Worm (Caenorhabditis elegans): ENCODE data around the gene Y69H2.1.

Y69H2.1 gene

ce11 chrV:18626764-18627163 lies 4.4 kb upstream of the Y69H2.1 start, which contains the start of gene Y69H2.15:
Gene Y69H2.15 (minus strand): TSS chrV:18626864.
- TF ChIP-seq nhr-90 (tag; optimal IDR thresholded peaks at IDR 0.05; ENCODE audit: poor library complexity) (no peak), hlh-4 (tag; optimal IDR thresholded peaks at IDR 0.05) (no peak), vab-15 (tag; optimal IDR thresholded peaks at IDR 0.05) (no peak), nhr-85 (tag) (no peak), lin-35 (GFP tag; optimal IDR thresholded peaks at IDR 0.05) (no peak), nhr-76 (tag; optimal IDR thresholded peaks at IDR 0.05) (no peak), skn-1 (tag; optimal IDR thresholded peaks at IDR 0.05) (no peak), unc-86 (tag; optimal IDR thresholded peaks at IDR 0.05) (no peak), unc-98 (GFP tag; IDR thresholded peaks at IDR 0.05) (no peak), xbp-1 (tag; optimal IDR thresholded peaks at IDR 0.05) (no peak), ceh-90 (tag; optimal IDR thresholded peaks at IDR 0.05) (no peak), jun-1 (tag; optimal IDR thresholded peaks at IDR 0.05) (no peak), egl-27 (tag; optimal IDR thresholded peaks at IDR 0.05) (no peak), ztf-11 (tag; optimal IDR thresholded peaks at IDR 0.05) (no peak), blmp-1 (tag; optimal IDR thresholded peaks at IDR 0.05) (no peak), nhr-77 (tag; optimal IDR thresholded peaks at IDR 0.05) (no peak), ceh-88 (GFP tag; IDR thresholded peaks at IDR 0.05) (no peak), C34B4.2 (tag; optimal IDR thresholded peaks at IDR 0.05) (no peak)

DNA sequence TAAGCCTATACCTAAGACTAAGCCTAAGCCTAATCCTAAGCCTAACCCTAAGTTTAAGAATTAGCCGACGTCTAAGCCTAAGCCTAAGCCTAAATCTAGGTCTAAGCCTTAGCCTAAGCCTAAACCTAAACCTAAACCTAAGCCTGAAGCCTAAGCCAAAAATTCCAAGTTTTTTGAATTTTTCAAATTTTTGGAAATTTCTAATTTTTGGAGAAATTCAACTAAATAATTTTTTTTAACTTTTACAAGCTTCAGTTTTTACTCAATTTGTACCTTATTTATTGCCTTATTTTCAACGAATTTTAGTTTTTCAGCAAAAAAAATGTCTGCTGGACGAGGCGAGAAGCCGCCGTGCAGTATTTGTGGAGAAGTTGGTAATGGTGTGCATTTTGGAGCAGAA lies 6.1 kb downstream of the Y69H2.1 start, which contains the start of gene nhr-70:
Gene nhr-70 (plus strand): TSS at position 301 of the 400 bp plus-strand sequence.
- TF ChIP-seq lsy-2 (tag; optimal IDR thresholded peaks at IDR 0.05) (no peak), elt-3 (tag; optimal IDR thresholded peaks at IDR 0.05) (no peak), fos-1 (tag; optimal IDR thresholded peaks at IDR 0.05) (no peak), nhr-237 (tag; optimal IDR thresholded peaks at IDR 0.05) (no peak), Y116A8C.19 (tag; optimal IDR thresholded peaks at IDR 0.05; ENCODE audit: borderline replicate concordance) (no peak), ama-1 (optimal IDR thresholded peaks at IDR 0.05) (no peak), snpc-4 (tag; optimal IDR thresholded peaks at IDR 0.05) (no peak), unc-30 (tag; optimal IDR thresholded peaks at IDR 0.05) (no peak), ceh-88 (GFP tag; IDR thresholded peaks at IDR 0.05) (no peak), fkh-8 (tag; optimal IDR thresholded peaks at IDR 0.05) (no peak), grh-1 (GFP tag; IDR thresholded peaks at IDR 0.05) (no peak), F16B12.6 (tag; optimal IDR thresholded peaks at IDR 0.05) (no peak), swsn-7 (tag; optimal IDR thresholded peaks at IDR 0.05) (no peak)

- TF ChIP-seq nhr-71 (tag; optimal IDR thresholded peaks at IDR 0.05) (peak; percentile 76), unc-130 (tag; optimal IDR thresholded peaks at IDR 0.05) (peak; percentile 53), snu-23 (GFP tag; optimal IDR thresholded peaks at IDR 0.05) (peak; percentile 78), dpl-1 (GFP tag; optimal IDR thresholded peaks at IDR 0.05) (peak in 2 of 3 experiments; percentile 15 to 18), C16A3.4 (tag; optimal IDR thresholded peaks at IDR 0.05) (peak; percentile 20), nhr-237 (tag; optimal IDR thresholded peaks at IDR 0.05) (peak; percentile 33), elt-3 (tag; optimal IDR thresholded peaks at IDR 0.05) (peak in 1 of 6 experiments; percentile 45), lsy-2 (tag; optimal IDR thresholded peaks at IDR 0.05) (peak; percentile 28 to 58), mep-1 (tag; optimal IDR thresholded peaks at IDR 0.05) (peak; percentile 77), xbp-1 (tag; optimal IDR thresholded peaks at IDR 0.05) (peak; percentile 19), lin-15B (tag; optimal IDR thresholded peaks at IDR 0.05) (no peak), ama-1 (optimal IDR thresholded peaks at IDR 0.05) (no peak), nhr-19 (GFP tag; conservative IDR thresholded peaks at IDR 0.05) (peak; percentile 78), ceh-63 (GFP tag; optimal IDR thresholded peaks at IDR 0.05) (no peak), grh-1 (GFP tag; IDR thresholded peaks at IDR 0.05) (peak; percentile 87), skn-1 (tag; optimal IDR thresholded peaks at IDR 0.05) (peak; percentile 99), lin-14 (GFP tag; optimal IDR thresholded peaks at IDR 0.05) (peak; percentile 79), nhr-90 (tag; optimal IDR thresholded peaks at IDR 0.05; ENCODE audit: poor library complexity) (peak; percentile 46), rnt-1 (tag; optimal IDR thresholded peaks at IDR 0.05) (no peak), fos-1 (tag; optimal IDR thresholded peaks at IDR 0.05) (peak; percentile 23), sup-37 (GFP tag; optimal IDR thresholded peaks at IDR 0.05) (no peak), fkh-8 (tag; optimal IDR thresholded peaks at IDR 0.05) (peak; percentile 65), tbx-2 (tag; optimal IDR thresholded peaks at IDR 0.05) (peak; percentile 51), nhr-20 (tag; optimal IDR thresholded peaks at IDR 0.05) (peak; percentile 76), lin-35 (GFP tag; optimal IDR thresholded peaks at IDR 0.05) (peak; percentile 20 to 72), efl-3 (GFP tag; optimal IDR thresholded peaks at IDR 0.05) (no peak), nhr-85 (tag) (peak; percentile 89), nhr-47 (tag; optimal IDR thresholded peaks at IDR 0.05) (peak; percentile 52), swsn-7 (tag; optimal IDR thresholded peaks at IDR 0.05) (peak; percentile 43), elt-2 (tag; optimal IDR thresholded peaks at IDR 0.05) (peak; percentile 12), ces-1 (GFP tag; optimal IDR thresholded peaks at IDR 0.05) (no peak), ceh-82 (tag; optimal IDR thresholded peaks at IDR 0.05) (peak in 2 of 3 experiments; percentile 4 to 45)
These were observed 7.9 kb downstream of the Y69H2.1 start for ce11 chrV:18614498-18614897.
